Fruit fly (Drosophila melanogaster) whole organism, prepupa: ENCODE results near the gene Nuak.

Source experiments
- CG10669 ChIP-seq: fragments of 200-800 bp; sonication (Bioruptor generic); optimal IDR thresholded peaks from 3 replicates; lab custom pipeline; 2018; ENCODE audit warnings: missing biosample characterization, mild to moderate bottlenecking, missing genetic modification characterization, moderate library complexity
- CG16779 ChIP-seq: fragments of 200-800 bp; sonication (Bioruptor generic); optimal IDR thresholded peaks from 3 replicates; lab custom pipeline; 2017; ENCODE audit warnings: missing biosample characterization, mild to moderate bottlenecking, missing genetic modification characterization
- CG32006 ChIP-seq: fragments of 200-800 bp; sonication (Bioruptor generic); optimal IDR thresholded peaks from 3 replicates; lab custom pipeline; 2017; ENCODE audit warnings: missing biosample characterization, mild to moderate bottlenecking, missing genetic modification characterization
- CG6854 ChIP-seq: fragments of 200-800 bp; sonication (Bioruptor generic); optimal IDR thresholded peaks from 2 replicates; lab custom pipeline; 2017; ENCODE audit warnings: missing biosample characterization, mild to moderate bottlenecking, missing genetic modification characterization
- CG8119 ChIP-seq: fragments of 200-800 bp; sonication (Bioruptor generic); IDR thresholded peaks from 3 replicates; pipeline ENCODE4 v1.3.6; 2022; ENCODE audit warnings: missing biosample characterization, missing genetic modification characterization
- CG9139 ChIP-seq: fragments of 200-800 bp; sonication (Bioruptor generic); optimal IDR thresholded peaks from 3 replicates; lab custom pipeline; 2017; ENCODE audit warnings: missing biosample characterization, mild to moderate bottlenecking, missing genetic modification characterization
- Eip78C ChIP-seq: fragments of 200-800 bp; sonication (Bioruptor generic); peaks from one replicate; lab custom pipeline; 2016; ENCODE audit warnings: missing biosample characterization, missing genetic modification characterization
- Gug ChIP-seq: fragments of 200-800 bp; sonication (Bioruptor generic); IDR thresholded peaks from 2 replicates; pipeline ENCODE4 v1.3.6; 2022; ENCODE audit warnings: missing biosample characterization, missing genetic modification characterization
- OdsH ChIP-seq: fragments of 200-800 bp; sonication (Bioruptor generic); optimal IDR thresholded peaks from 3 replicates; lab custom pipeline; 2016; ENCODE audit warnings: missing biosample characterization, missing genetic modification characterization
- dac ChIP-seq: fragments of 200-800 bp; sonication (Bioruptor generic); optimal IDR thresholded peaks from 2 replicates; lab custom pipeline; 2017; ENCODE audit warnings: missing biosample characterization, mild to moderate bottlenecking, missing genetic modification characterization
- esn ChIP-seq: fragments of 200-800 bp; sonication (Bioruptor generic); optimal IDR thresholded peaks from 2 replicates; lab custom pipeline; 2016; ENCODE audit warnings: missing biosample characterization, mild to moderate bottlenecking, missing genetic modification characterization, moderate library complexity
- fkh ChIP-seq: fragments of 200-800 bp; sonication (Bioruptor generic); optimal IDR thresholded peaks from 3 replicates; lab custom pipeline; 2017; ENCODE audit warnings: missing biosample characterization, mild to moderate bottlenecking, missing genetic modification characterization, moderate library complexity
- salr ChIP-seq, 2 experiments: fragments of 200-800 bp; sonication (Bioruptor generic); optimal IDR thresholded peaks; 3 replicates each; lab custom pipeline; 2016 to 2018; ENCODE audit warnings: missing biosample characterization in 2 of 2, missing genetic modification characterization in 2 of 2, mild to moderate bottlenecking in 1 of 2

DNA sequence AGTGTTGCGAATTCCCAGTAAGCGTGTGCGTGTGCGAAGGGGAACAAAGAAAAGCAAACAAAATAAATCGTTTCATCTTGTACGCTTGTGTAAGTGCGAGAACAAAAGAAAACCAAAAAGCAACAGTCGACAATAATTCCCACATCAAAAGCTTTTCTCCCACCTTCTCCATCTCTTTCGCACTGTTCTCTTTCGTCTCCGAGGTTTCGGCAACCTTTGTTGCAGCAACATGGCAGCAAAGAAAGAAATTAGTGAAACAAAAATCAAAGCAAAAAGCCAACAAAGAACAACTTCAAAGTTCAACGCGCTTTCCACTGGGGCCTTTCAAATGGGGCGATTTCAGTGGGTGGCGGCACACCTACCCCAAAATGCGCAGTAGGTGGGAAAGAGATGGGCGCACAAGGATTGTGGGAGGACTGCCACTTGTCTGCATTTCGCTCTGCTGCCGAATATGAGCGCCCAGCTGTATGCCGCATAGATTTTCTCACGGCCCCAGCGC, 87.9 kb downstream of the Nuak start:
- peak; percentile 99 for TF ChIP-seq dac (GFP tag; lab: Kevin White, UChicago)
- TF ChIP-seq OdsH, result peak; percentile 86
- TF ChIP-seq CG6854 (GFP tag; lab: Kevin White, UChicago), result peak; percentile 98
- peak; percentile 92 to 99 for TF ChIP-seq salr (GFP tag; optimal IDR thresholded peaks at IDR 0.05; lab: Kevin White, UChicago)
- peak; percentile 72 for TF ChIP-seq fkh (GFP tag; lab: Kevin White, UChicago)
- TF ChIP-seq CG32006 (GFP tag; lab: Kevin White, UChicago), result peak; percentile 94
- peak; percentile 0 for TF ChIP-seq esn (GFP tag; lab: Kevin White, UChicago)
- TF ChIP-seq CG10669 (GFP tag; lab: Kevin White, UChicago), result peak; percentile 98
- no peak for TF ChIP-seq CG8119
- peak; percentile 98 for TF ChIP-seq CG16779
- peak; percentile 98 for TF ChIP-seq CG9139 (GFP tag; lab: Kevin White, UChicago)
- TF ChIP-seq Eip78C, result peak; percentile 87
- TF ChIP-seq Gug (GFP tag; lab: Robert Waterston, UW), result no peak
